Worm (Caenorhabditis elegans) whole organism, L1 larva: ENCODE data around the gene Y32B12B.2.

Source experiments
- Y116A8C.19 ChIP-seq: sonication (generic microtip); optimal IDR thresholded peaks from 2 replicates; lab custom pipeline; 2016; ENCODE audit warnings: missing compliant biosample characterization, missing genetic modification characterization, borderline replicate concordance
- ama-1 ChIP-seq: fragments of 150-350 bp; optimal IDR thresholded peaks from 2 replicates; lab custom pipeline; 2014
- dsc-1 ChIP-seq: sonication (generic microtip); optimal IDR thresholded peaks from 2 replicates; lab custom pipeline; 2016; ENCODE audit warnings: mild to moderate bottlenecking, missing genetic modification characterization, missing compliant biosample characterization
- egl-13 ChIP-seq: sonication (generic microtip); optimal IDR thresholded peaks from 2 replicates; lab custom pipeline; 2016; ENCODE audit warnings: missing genotype, missing genetic modification reagents, missing genetic modification characterization, missing compliant biosample characterization
- elt-3 ChIP-seq, 6 experiments: fragments of 150-350 bp in 1 of 6; sonication (generic microtip); optimal IDR thresholded peaks; 2 replicates each; lab custom pipeline; 2017 to 2018; ENCODE audit warnings: missing biosample characterization in 6 of 6, missing genetic modification characterization in 6 of 6, inconsistent platforms in 1 of 6
- fkh-4 ChIP-seq: sonication (generic microtip); optimal IDR thresholded peaks from 2 replicates; lab custom pipeline; 2016; ENCODE audit warnings: missing compliant biosample characterization, missing genetic modification characterization, borderline replicate concordance
- hlh-17 ChIP-seq: fragments of 200-800 bp; sonication (Bioruptor generic); optimal IDR thresholded peaks from 2 replicates; lab custom pipeline; 2018; ENCODE audit warnings: missing genetic modification characterization, mild to moderate bottlenecking, missing compliant biosample characterization, moderate library complexity, borderline replicate concordance
- lin-14 ChIP-seq: fragments of 200-800 bp; sonication (Bioruptor generic); optimal IDR thresholded peaks from 2 replicates; lab custom pipeline; 2018; ENCODE audit warnings: mild to moderate bottlenecking, missing genetic modification characterization, moderate library complexity, missing compliant biosample characterization
- lsy-2 ChIP-seq, 2 experiments: fragments of 150-350 bp; optimal IDR thresholded peaks; 2 replicates each; lab custom pipeline; 2014; ENCODE audit warnings: missing biosample characterization in 2 of 2, missing genetic modification characterization in 2 of 2
- mdl-1 ChIP-seq, 2 experiments: fragments of 150-350 bp; optimal IDR thresholded peaks; 2 replicates each; lab custom pipeline; 2014 to 2017; ENCODE audit warnings: missing biosample characterization in 2 of 2, missing genetic modification characterization in 2 of 2, inconsistent platforms in 1 of 2
- mep-1 ChIP-seq: fragments of 150-350 bp; optimal IDR thresholded peaks from 2 replicates; lab custom pipeline; 2014; ENCODE audit warnings: missing biosample characterization, missing genetic modification characterization
- nhr-19 ChIP-seq: fragments of 200-800 bp; sonication (Bioruptor generic); conservative IDR thresholded peaks from 2 replicates; pipeline ENCODE4 v1.3.6; 2022; ENCODE audit warnings: missing genetic modification characterization, missing compliant biosample characterization
- nhr-71 ChIP-seq: sonication (generic microtip); optimal IDR thresholded peaks from 2 replicates; lab custom pipeline; 2016; ENCODE audit warnings: mild to moderate bottlenecking, missing genetic modification characterization, moderate library complexity, missing compliant biosample characterization
- nhr-84 ChIP-seq: sonication (generic microtip); optimal IDR thresholded peaks from 2 replicates; lab custom pipeline; 2017; ENCODE audit warnings: missing biosample characterization, missing genetic modification characterization
- rnt-1 ChIP-seq: sonication (generic microtip); optimal IDR thresholded peaks from 2 replicates; lab custom pipeline; 2016; ENCODE audit warnings: mild to moderate bottlenecking, missing genetic modification characterization, moderate library complexity, missing compliant biosample characterization
- snu-23 ChIP-seq: sonication (generic microtip); optimal IDR thresholded peaks from 2 replicates; lab custom pipeline; 2016; ENCODE audit warnings: missing genetic modification characterization, missing compliant biosample characterization
- tbx-2 ChIP-seq: sonication (generic microtip); optimal IDR thresholded peaks from 2 replicates; lab custom pipeline; 2016; ENCODE audit warnings: missing genetic modification characterization, missing compliant biosample characterization
- tlp-1 ChIP-seq: fragments of 150-350 bp; optimal IDR thresholded peaks from 2 replicates; lab custom pipeline; 2014; ENCODE audit warnings: missing biosample characterization, missing genetic modification characterization
- unc-86 ChIP-seq: sonication (generic microtip); optimal IDR thresholded peaks from 2 replicates; lab custom pipeline; 2016; ENCODE audit warnings: missing genetic modification characterization, missing compliant biosample characterization
- unc-98 ChIP-seq: fragments of 200-800 bp; sonication (Bioruptor generic); IDR thresholded peaks from 2 replicates; pipeline ENCODE4 v1.3.6; 2022; ENCODE audit warnings: missing genetic modification characterization, missing compliant biosample characterization

The Y32B12B.2 gene

DNA sequence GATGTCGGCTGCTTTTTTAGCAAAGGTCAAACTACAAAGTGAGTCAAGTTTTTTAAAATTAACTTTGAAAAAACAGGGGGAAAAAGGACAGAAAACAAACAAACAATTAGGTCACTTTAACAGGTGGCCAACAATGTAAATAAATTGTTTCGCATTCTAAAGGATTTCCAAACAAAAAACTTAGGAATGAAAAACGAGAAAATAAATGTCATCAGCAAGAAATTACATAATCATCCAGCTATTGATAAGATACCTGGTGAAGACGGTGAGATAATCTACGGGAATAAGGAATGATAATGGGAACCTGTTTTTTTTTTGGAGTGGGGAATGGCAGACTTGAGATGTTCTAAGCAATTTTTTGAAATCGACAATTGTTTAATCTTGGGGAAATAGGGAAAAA, 57.9 kb downstream of the Y32B12B.2 start:
- no peak for TF ChIP-seq unc-86 (tag; lab: Kevin White, UChicago)
- TF ChIP-seq elt-3 (tag; optimal IDR thresholded peaks at IDR 0.05; lab: Kevin White, UChicago): peak in 1 of 6 experiments; percentile 19
- TF ChIP-seq lsy-2 (tag; optimal IDR thresholded peaks at IDR 0.05; lab: Kevin White, UChicago): no peak
- TF ChIP-seq Y116A8C.19 (tag; lab: Kevin White, UChicago): no peak
- TF ChIP-seq tlp-1 (tag; lab: Kevin White, UChicago): no peak
- no peak for TF ChIP-seq nhr-84 (tag; lab: Kevin White, UChicago)
- no peak for TF ChIP-seq hlh-17
- TF ChIP-seq, all 84 proteins: peak for 1

DNA sequence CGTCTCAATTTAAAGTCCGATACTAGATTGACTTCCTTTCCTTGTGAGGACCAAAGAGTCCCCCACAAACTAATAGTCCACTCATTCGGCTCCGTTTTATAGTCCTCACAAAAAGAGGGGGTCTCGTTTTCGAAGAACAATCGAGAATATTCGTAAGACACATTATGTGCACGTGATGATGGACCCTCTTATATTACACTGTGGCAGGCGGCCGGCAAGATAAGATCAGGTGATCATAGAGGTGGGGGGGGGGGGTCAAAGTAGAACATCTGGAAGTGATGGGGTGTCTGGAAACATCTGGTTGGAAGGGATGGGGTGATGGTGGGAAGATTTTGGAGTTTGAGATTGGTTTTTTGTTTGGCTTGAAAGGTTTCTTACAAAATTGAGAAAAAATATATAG, 60.2 kb downstream of the Y32B12B.2 start:
- peak; percentile 73 for TF ChIP-seq fkh-4 (tag; lab: Kevin White, UChicago)
- TF ChIP-seq ama-1 (lab: Kevin White, UChicago): no peak
- TF ChIP-seq mdl-1 (tag; optimal IDR thresholded peaks at IDR 0.05; lab: Kevin White, UChicago): peak in 1 of 2 experiments; percentile 54
- TF ChIP-seq rnt-1: peak; percentile 65
- peak; percentile 8 to 33 for TF ChIP-seq lsy-2 (tag; optimal IDR thresholded peaks at IDR 0.05; lab: Kevin White, UChicago)
- TF ChIP-seq egl-13 (tag; lab: Kevin White, UChicago): no peak
- TF ChIP-seq hlh-17: no peak
- no peak for TF ChIP-seq mep-1 (tag; lab: Kevin White, UChicago)
- TF ChIP-seq nhr-71: peak; percentile 47
- no peak for TF ChIP-seq tbx-2 (tag; lab: Kevin White, UChicago)
- peak; percentile 84 for TF ChIP-seq dsc-1
- peak; percentile 43 for TF ChIP-seq lin-14
- TF ChIP-seq snu-23: peak; percentile 27
- peak; percentile 33; the same call in 1 of the 2 replicates for TF ChIP-seq unc-98 (GFP tag; lab: Robert Waterston, UW)
- peak; percentile 66 for TF ChIP-seq nhr-19 (GFP tag; lab: Robert Waterston, UW)
